Worm (Caenorhabditis elegans): ENCODE measurements around the gene D1086.3.

ce11 chrV:14092403-14092802 lies at the start of gene D1086.3:
- no peak for TF ChIP-seq cog-1 (tag; optimal IDR thresholded peaks at IDR 0.05)
- TF ChIP-seq klf-2 (GFP tag; conservative IDR thresholded peaks at IDR 0.05) = no peak
- TF ChIP-seq ref-1 (GFP tag; conservative IDR thresholded peaks at IDR 0.05) = no peak
- no peak for TF ChIP-seq flt-1 (GFP tag; IDR thresholded peaks at IDR 0.05)
- TF ChIP-seq T22C8.4 (GFP tag; IDR thresholded peaks at IDR 0.05) = no peak
